Worm (Caenorhabditis elegans) whole organism, L4 larva: ENCODE results near the gene rps-21.

Source experiments
- ces-1 ChIP-seq: fragments of 150-350 bp; sonication (generic microtip); optimal IDR thresholded peaks from 4 replicates; lab custom pipeline; 2014; ENCODE audit warnings: missing biosample characterization, missing genetic modification reagents, missing genetic modification characterization
- ctbp-1 ChIP-seq: fragments of 200-800 bp; sonication (Bioruptor generic); IDR thresholded peaks from 2 replicates; pipeline ENCODE4 v1.3.6; 2022; ENCODE audit warnings: missing genetic modification reagents, missing genetic modification characterization, missing compliant biosample characterization
- fkh-10 ChIP-seq: fragments of 150-350 bp; optimal IDR thresholded peaks from 2 replicates; lab custom pipeline; 2014; ENCODE audit warnings: missing biosample characterization, missing genetic modification reagents, missing genetic modification characterization
- lin-15B ChIP-seq: fragments of 150-350 bp; sonication (generic microtip); optimal IDR thresholded peaks from 3 replicates; lab custom pipeline; 2014; ENCODE audit warnings: missing biosample characterization, missing genetic modification characterization
- nhr-11 ChIP-seq: fragments of 150-350 bp; optimal IDR thresholded peaks from 2 replicates; lab custom pipeline; 2014; ENCODE audit warnings: missing biosample characterization, missing genetic modification characterization
- nhr-28 ChIP-seq: fragments of 150-350 bp; optimal IDR thresholded peaks from 2 replicates; lab custom pipeline; 2014; ENCODE audit warnings: missing biosample characterization, missing genetic modification characterization
- pha-4 ChIP-seq, 2 experiments: fragments of 150-350 bp in 1 of 2; fragments of 200-800 bp in 1 of 2; sonication (Bioruptor generic) in 1 of 2; IDR thresholded peaks in 1 of 2; optimal IDR thresholded peaks in 1 of 2; 2 replicates each; pipeline versions ENCODE4 v1.3.6 to Lab custom; 2014 to 2022; ENCODE audit warnings: missing genetic modification characterization in 2 of 2, missing genetic modification reagents in 2 of 2, missing biosample characterization in 1 of 2, missing compliant biosample characterization in 1 of 2
- snpc-4 ChIP-seq: fragments of 150-350 bp; optimal IDR thresholded peaks from 2 replicates; lab custom pipeline; 2014; ENCODE audit warnings: missing biosample characterization, missing genetic modification characterization
- zag-1 ChIP-seq: fragments of 150-350 bp; optimal IDR thresholded peaks from 2 replicates; lab custom pipeline; 2014; ENCODE audit warnings: missing biosample characterization, missing genetic modification characterization
- zfp-2 ChIP-seq: sonication (generic microtip); optimal IDR thresholded peaks from 2 replicates; lab custom pipeline; 2016; ENCODE audit warnings: mild to moderate bottlenecking, missing genetic modification characterization, missing compliant biosample characterization

DNA sequence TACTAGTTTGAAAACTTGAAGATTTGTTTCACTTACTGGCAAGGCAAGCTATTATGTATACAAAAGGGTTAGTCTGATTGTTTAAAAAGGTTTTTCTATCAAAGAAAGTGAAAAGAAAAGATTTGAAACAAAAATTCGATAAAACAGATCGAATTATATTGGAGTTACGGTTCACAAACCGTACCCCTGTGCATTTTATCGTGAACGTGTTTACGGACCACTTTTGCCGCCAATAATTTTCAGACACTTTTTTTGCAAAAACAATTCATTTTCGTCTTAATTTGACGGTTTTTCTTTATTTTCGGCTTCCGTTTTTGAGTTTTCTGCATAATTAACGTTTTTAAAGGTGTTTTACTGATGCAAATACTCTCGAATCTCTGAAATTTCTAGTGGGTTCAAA lies 24.2 kb downstream of the rps-21 start:
- TF ChIP-seq nhr-28 (tag; lab: Kevin White, UChicago) = no peak
- TF ChIP-seq ces-1 = no peak
- TF ChIP-seq zfp-2 (tag; lab: Kevin White, UChicago) = no peak
- TF ChIP-seq nhr-11 = no peak
- TF ChIP-seq lin-15B = no peak
- no peak for TF ChIP-seq zag-1 (tag; lab: Kevin White, UChicago)
- TF ChIP-seq snpc-4 (tag; lab: Kevin White, UChicago) = no peak
- TF ChIP-seq fkh-10 (GFP tag; lab: Kevin White, UChicago) = no peak
- TF ChIP-seq ctbp-1 (GFP tag; lab: Robert Waterston, UW) = no peak
- no peak for TF ChIP-seq pha-4 (GFP tag; IDR thresholded peaks at IDR 0.05; lab: Robert Waterston, UW)
- no peak for TF ChIP-seq pha-4 (tag; optimal IDR thresholded peaks at IDR 0.05; lab: Kevin White, UChicago)
